Worm (Caenorhabditis elegans) whole organism, L2 larva: ENCODE measurements around the gene hlh-32.
A peak's percentile ranks its signal among the peaks of the same experiment; 100 is the strongest.

Experiments
- ama-1 ChIP-seq: fragments of 150-350 bp; optimal IDR thresholded peaks from 2 replicates; lab custom pipeline; 2018; ENCODE audit warnings: inconsistent platforms
- lin-13 ChIP-seq: fragments of 150-350 bp; optimal IDR thresholded peaks from 2 replicates; lab custom pipeline; 2014; ENCODE audit warnings: missing biosample characterization, missing genetic modification reagents, missing genetic modification characterization
- mdl-1 ChIP-seq, 2 experiments: fragments of 150-350 bp in 1 of 2; sonication (generic microtip) in 1 of 2; optimal IDR thresholded peaks; 2 replicates each; lab custom pipeline; 2017; ENCODE audit warnings: missing biosample characterization in 2 of 2, missing genetic modification characterization in 2 of 2
- nhr-23 ChIP-seq: fragments of 150-350 bp; optimal IDR thresholded peaks from 2 replicates; lab custom pipeline; 2014; ENCODE audit warnings: missing biosample characterization, missing genetic modification reagents, missing genetic modification characterization
- skn-1 ChIP-seq: sonication (generic microtip); optimal IDR thresholded peaks from 2 replicates; lab custom pipeline; 2017; ENCODE audit warnings: missing biosample characterization, missing genetic modification characterization
- unc-39 ChIP-seq: fragments of 150-350 bp; optimal IDR thresholded peaks from 2 replicates; lab custom pipeline; 2014; ENCODE audit warnings: missing biosample characterization, missing genetic modification characterization
- ztf-4 ChIP-seq: fragments of 150-350 bp; optimal IDR thresholded peaks from 2 replicates; lab custom pipeline; 2014; ENCODE audit warnings: missing biosample characterization, missing genetic modification characterization

DNA sequence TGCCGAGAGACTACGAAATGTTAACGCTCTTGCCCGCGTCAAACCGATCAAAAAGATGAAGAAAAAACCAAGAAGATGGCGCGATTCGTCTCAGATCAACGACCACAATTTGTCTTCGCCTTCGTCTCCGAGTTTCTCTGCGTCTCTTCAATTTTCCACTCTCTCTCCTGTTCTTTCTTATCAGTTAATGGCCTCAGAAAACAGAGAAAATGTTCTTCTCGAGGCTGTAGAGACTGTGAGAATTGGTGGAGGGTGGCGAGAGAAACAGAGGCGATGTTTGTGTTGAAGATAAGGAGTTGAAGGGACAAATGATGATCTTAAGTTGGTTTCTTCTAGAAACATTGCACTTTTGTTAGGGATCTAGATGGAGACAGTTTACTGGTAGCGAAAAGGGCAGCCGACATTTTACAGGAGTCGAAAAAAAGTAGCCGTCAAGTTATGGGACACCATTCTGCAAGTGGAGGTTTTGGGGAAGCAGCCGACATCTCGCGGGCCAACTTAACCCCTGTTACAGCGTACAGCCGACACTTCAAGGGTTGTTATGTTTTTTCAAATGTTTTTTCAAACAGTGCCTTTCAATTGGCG is 48.7 kb downstream of the hlh-32 start:
- TF ChIP-seq unc-39 (tag; lab: Kevin White, UChicago) (no peak), lin-13 (peak; percentile 46), nhr-23 (no peak), ama-1 (lab: Kevin White, UChicago) (no peak), ztf-4 (tag; lab: Kevin White, UChicago) (no peak), mdl-1 (tag; optimal IDR thresholded peaks at IDR 0.05; lab: Kevin White, UChicago) (peak in 1 of 2 experiments; percentile 52), skn-1 (no peak)
